Fruit fly (Drosophila melanogaster) whole organism, embryonic: ENCODE results near the gene Gs2.

Source experiments
- Aef1 ChIP-seq: fragments of 200-800 bp; sonication (Bioruptor generic); IDR thresholded peaks from 3 replicates; pipeline ENCODE4 v1.3.6; 2022; ENCODE audit warnings: missing biosample characterization, missing genetic modification characterization
- Atf3 ChIP-seq: fragments of 200-800 bp; sonication (Bioruptor generic); optimal IDR thresholded peaks from 3 replicates; lab custom pipeline; 2016; ENCODE audit warnings: missing biosample characterization, missing genetic modification characterization
- B-H1 ChIP-seq: fragments of 200-800 bp; sonication (Bioruptor generic); IDR thresholded peaks from 3 replicates; pipeline ENCODE4 v1.3.6; 2022; ENCODE audit warnings: missing biosample characterization, missing genetic modification characterization
- B-H2 ChIP-seq: fragments of 200-800 bp; sonication (Bioruptor generic); optimal IDR thresholded peaks from 2 replicates; lab custom pipeline; 2018; ENCODE audit warnings: missing biosample characterization, mild to moderate bottlenecking, missing genetic modification characterization
- CG10654 ChIP-seq: fragments of 200-800 bp; sonication (Bioruptor generic); optimal IDR thresholded peaks from 2 replicates; lab custom pipeline; 2016; ENCODE audit warnings: missing biosample characterization, missing genetic modification characterization
- CG11696 ChIP-seq: fragments of 200-800 bp; sonication (Bioruptor generic); IDR thresholded peaks from 2 replicates; pipeline ENCODE4 v1.3.6; 2022; ENCODE audit warnings: missing biosample characterization, missing genetic modification characterization
- CG13287 ChIP-seq: fragments of 200-800 bp; sonication (Bioruptor generic); IDR thresholded peaks from 2 replicates; pipeline ENCODE4 v1.3.6; 2022; ENCODE audit warnings: missing biosample characterization, missing genetic modification characterization; ENCODE audit not compliant: partially characterized antibody
- CG13424 ChIP-seq: fragments of 200-800 bp; sonication (Bioruptor generic); optimal IDR thresholded peaks from 2 replicates; lab custom pipeline; 2019; ENCODE audit warnings: missing biosample characterization, mild to moderate bottlenecking, missing genetic modification characterization, moderate library complexity
- CG14710 ChIP-seq: fragments of 200-800 bp; sonication (Bioruptor generic); optimal IDR thresholded peaks from 3 replicates; lab custom pipeline; 2019; ENCODE audit warnings: missing biosample characterization, mild to moderate bottlenecking, missing genetic modification characterization, moderate library complexity
- CG1529 ChIP-seq: fragments of 200-800 bp; sonication (Bioruptor generic); optimal IDR thresholded peaks from 3 replicates; lab custom pipeline; 2018; ENCODE audit warnings: missing biosample characterization, missing genetic modification characterization
- CG17328 ChIP-seq: fragments of 200-800 bp; sonication (Bioruptor generic); IDR thresholded peaks from 2 replicates; pipeline ENCODE4 v1.3.6; 2022; ENCODE audit warnings: missing biosample characterization, missing genetic modification characterization
- CG17912 ChIP-seq: fragments of 200-800 bp; sonication (Bioruptor generic); optimal IDR thresholded peaks from 2 replicates; lab custom pipeline; 2018; ENCODE audit warnings: missing biosample characterization, mild to moderate bottlenecking, missing genetic modification characterization
- CG4730 ChIP-seq: fragments of 200-800 bp; sonication (Bioruptor generic); IDR thresholded peaks from 2 replicates; pipeline ENCODE4 v1.3.6; 2022; ENCODE audit warnings: missing biosample characterization, missing genetic modification characterization
- CG7556 ChIP-seq: fragments of 200-800 bp; sonication (Bioruptor generic); optimal IDR thresholded peaks from 2 replicates; lab custom pipeline; 2017; ENCODE audit warnings: missing biosample characterization, mild to moderate bottlenecking, missing genetic modification characterization
- CG8290 ChIP-seq, 3 experiments: fragments of 200-800 bp; sonication (Bioruptor generic); optimal IDR thresholded peaks; 2 replicates each; lab custom pipeline; 2016 to 2019; ENCODE audit warnings: missing biosample characterization in 3 of 3, missing genetic modification characterization in 3 of 3, mild to moderate bottlenecking in 2 of 3, moderate library complexity in 1 of 3
- CG9215 ChIP-seq: fragments of 200-800 bp; sonication (Bioruptor generic); IDR thresholded peaks from 2 replicates; pipeline ENCODE4 v1.3.6; 2022; ENCODE audit warnings: missing biosample characterization, missing genetic modification characterization
- CG9437 ChIP-seq: fragments of 200-800 bp; sonication (Bioruptor generic); optimal IDR thresholded peaks from 2 replicates; lab custom pipeline; 2018; ENCODE audit warnings: missing biosample characterization, mild to moderate bottlenecking, missing genetic modification characterization
- CoRest ChIP-seq: fragments of 200-800 bp; sonication (Bioruptor generic); optimal IDR thresholded peaks from 3 replicates; lab custom pipeline; 2018; ENCODE audit warnings: missing biosample characterization, mild to moderate bottlenecking, missing genetic modification characterization, moderate library complexity
- Dfd ChIP-seq, 2 experiments: fragments of >200 bp; optimal IDR thresholded peaks; 2 replicates each; lab custom pipeline; 2017; ENCODE audit warnings: missing biosample characterization in 2 of 2, missing genetic modification characterization in 2 of 2
- Dp ChIP-seq: fragments of 200-800 bp; sonication (Bioruptor generic); optimal IDR thresholded peaks from 2 replicates; lab custom pipeline; 2018; ENCODE audit warnings: missing biosample characterization, mild to moderate bottlenecking, missing genetic modification characterization, moderate library complexity
- GATAe ChIP-seq: fragments of 200-800 bp; sonication (Bioruptor generic); conservative IDR thresholded peaks from 2 replicates; pipeline ENCODE4 v1.3.6; 2022; ENCODE audit warnings: missing biosample characterization, missing genetic modification characterization
- HHEX ChIP-seq: fragments of 200-800 bp; sonication (Bioruptor generic); optimal IDR thresholded peaks from 3 replicates; lab custom pipeline; 2017; ENCODE audit warnings: missing biosample characterization, mild to moderate bottlenecking, missing genetic modification characterization, missing genetic modification reagents
- Hsf ChIP-seq: fragments of 200-800 bp; sonication (Bioruptor generic); optimal IDR thresholded peaks from 3 replicates; lab custom pipeline; 2016; ENCODE audit warnings: missing biosample characterization, missing genetic modification characterization
- Jarid2 ChIP-seq: fragments of 200-800 bp; sonication (Bioruptor generic); optimal IDR thresholded peaks from 3 replicates; lab custom pipeline; 2017; ENCODE audit warnings: mild to moderate bottlenecking, missing biosample characterization, missing genetic modification reagents, missing genetic modification characterization
- MBD-R2 ChIP-seq: fragments of 200-800 bp; sonication (Bioruptor generic); IDR thresholded peaks from 2 replicates; pipeline ENCODE4 v1.3.6; 2022; ENCODE audit warnings: missing biosample characterization, missing genetic modification characterization
- Optix ChIP-seq: fragments of 200-800 bp; sonication (Bioruptor generic); IDR thresholded peaks from 3 replicates; pipeline ENCODE4 v1.3.6; 2022; ENCODE audit warnings: missing biosample characterization, missing genetic modification characterization
- TFAM ChIP-seq: fragments of 200-800 bp; sonication (Bioruptor generic); optimal IDR thresholded peaks from 2 replicates; lab custom pipeline; 2017; ENCODE audit warnings: missing biosample characterization, missing genetic modification characterization, inconsistent platforms
- aop ChIP-seq: fragments of 200-800 bp; sonication (Bioruptor generic); IDR thresholded peaks from 2 replicates; pipeline ENCODE4 v1.3.6; 2022; ENCODE audit warnings: missing biosample characterization, missing genetic modification characterization
- chinmo ChIP-seq: fragments of 200-800 bp; sonication (Bioruptor generic); IDR thresholded peaks from 4 replicates; pipeline ENCODE4 v1.3.6; 2022; ENCODE audit warnings: missing biosample characterization, missing genetic modification characterization; ENCODE audit not compliant: partially characterized antibody
- crc ChIP-seq: fragments of 200-800 bp; sonication (Bioruptor generic); optimal IDR thresholded peaks from 2 replicates; lab custom pipeline; 2016; ENCODE audit warnings: missing biosample characterization, missing genetic modification characterization
- danr ChIP-seq: fragments of 200-800 bp; sonication (Bioruptor generic); IDR thresholded peaks from 2 replicates; pipeline ENCODE4 v1.3.6; 2022; ENCODE audit warnings: missing biosample characterization, missing genetic modification characterization
- dmrt11E ChIP-seq: fragments of 200-800 bp; sonication (Bioruptor generic); optimal IDR thresholded peaks from 3 replicates; lab custom pipeline; 2018; ENCODE audit warnings: missing biosample characterization, mild to moderate bottlenecking, missing genetic modification characterization, moderate library complexity
- en ChIP-seq: fragments of 200-800 bp; sonication (Bioruptor generic); optimal IDR thresholded peaks from 2 replicates; lab custom pipeline; 2016; ENCODE audit warnings: missing biosample characterization, missing genetic modification characterization
- gcm2 ChIP-seq: fragments of 200-800 bp; sonication (Bioruptor generic); optimal IDR thresholded peaks from 2 replicates; lab custom pipeline; 2016; ENCODE audit warnings: missing biosample characterization, missing genetic modification characterization
- grau ChIP-seq: fragments of 200-800 bp; optimal IDR thresholded peaks from 3 replicates; lab custom pipeline; 2019; ENCODE audit warnings: missing biosample characterization, mild to moderate bottlenecking, missing genetic modification characterization, moderate library complexity
- grn ChIP-seq: fragments of 200-800 bp; sonication (Bioruptor generic); optimal IDR thresholded peaks from 3 replicates; lab custom pipeline; 2017; ENCODE audit warnings: missing biosample characterization, missing genetic modification characterization
- h ChIP-seq: fragments of >200 bp; optimal IDR thresholded peaks from 2 replicates; lab custom pipeline; 2017
- knrl ChIP-seq: fragments of 200-800 bp; sonication (Bioruptor generic); IDR thresholded peaks from 3 replicates; pipeline ENCODE4 v1.3.6; 2022; ENCODE audit warnings: missing biosample characterization, missing genetic modification characterization; ENCODE audit not compliant: partially characterized antibody
- lov ChIP-seq, 2 experiments: fragments of 200-800 bp in 1 of 2; fragments of >200 bp in 1 of 2; sonication (Bioruptor generic) in 1 of 2; IDR thresholded peaks in 1 of 2; optimal IDR thresholded peaks in 1 of 2; 2 replicates in 1 of 2; 3 replicates in 1 of 2; pipeline versions ENCODE4 v1.3.6 to Lab custom; 2017 to 2022; ENCODE audit warnings: missing biosample characterization in 1 of 2, missing genetic modification characterization in 1 of 2
- nom ChIP-seq: fragments of 200-800 bp; sonication (Bioruptor generic); optimal IDR thresholded peaks from 2 replicates; lab custom pipeline; 2017; ENCODE audit warnings: missing biosample characterization, missing genetic modification characterization, mild to moderate bottlenecking, moderate library complexity, missing genetic modification reagents
- run ChIP-seq: fragments of 200-800 bp; sonication (Bioruptor generic); optimal IDR thresholded peaks from 3 replicates; lab custom pipeline; 2018; ENCODE audit warnings: missing biosample characterization, mild to moderate bottlenecking, missing genetic modification characterization
- sens ChIP-seq: fragments of 200-800 bp; sonication (Bioruptor generic); peaks from one replicate; lab custom pipeline; 2016; ENCODE audit warnings: missing biosample characterization, missing genetic modification characterization
- slp2 ChIP-seq: fragments of 200-800 bp; sonication (Bioruptor generic); optimal IDR thresholded peaks from 2 replicates; lab custom pipeline; 2016; ENCODE audit warnings: missing biosample characterization, missing genetic modification characterization
- so ChIP-seq: fragments of 200-800 bp; sonication (Bioruptor generic); IDR thresholded peaks from 3 replicates; pipeline ENCODE4 v1.3.6; 2022; ENCODE audit warnings: missing biosample characterization, missing genetic modification characterization
- tgo ChIP-seq: fragments of 200-800 bp; sonication (Bioruptor generic); IDR thresholded peaks from 3 replicates; pipeline ENCODE4 v1.3.6; 2022; ENCODE audit warnings: missing biosample characterization, missing genetic modification characterization
- toy ChIP-seq: fragments of 200-800 bp; sonication (Bioruptor generic); IDR thresholded peaks from 2 replicates; pipeline ENCODE4 v1.3.6; 2022; ENCODE audit warnings: missing biosample characterization, missing genetic modification characterization
- unc-4 ChIP-seq: fragments of 200-800 bp; sonication (Bioruptor generic); IDR thresholded peaks from 2 replicates; pipeline ENCODE4 v1.3.6; 2022; ENCODE audit warnings: missing biosample characterization, missing genetic modification characterization; ENCODE audit not compliant: partially characterized antibody
- wor ChIP-seq: fragments of 200-800 bp; sonication (Bioruptor generic); IDR thresholded peaks from 2 replicates; pipeline ENCODE4 v1.3.6; 2022; ENCODE audit warnings: missing biosample characterization, missing genetic modification characterization

Gs2 gene

dm6 chrX:11454189-11454882 is 31.7 kb downstream of the Gs2 start, which contains the start of the genes Evi5 and HP5 (continued):
- TF ChIP-seq CG9215, result peak; percentile 77
- TF ChIP-seq lov (optimal IDR thresholded peaks at IDR 0.05; lab: Kevin White, UChicago), result no peak
- no peak for TF ChIP-seq lov (GFP tag; IDR thresholded peaks at IDR 0.05; lab: Robert Waterston, UW)
- peak; percentile 35; the same call in 1 of the 2 replicates for TF ChIP-seq unc-4 (GFP tag; lab: Robert Waterston, UW)
- TF ChIP-seq Atf3, result no peak
- TF ChIP-seq grau, result peak; percentile 56
- peak; percentile 7 for TF ChIP-seq CG10654 (GFP tag; lab: Kevin White, UChicago)
- TF ChIP-seq Dfd (GFP tag; optimal IDR thresholded peaks at IDR 0.05; lab: Kevin White, UChicago), result no peak
- TF ChIP-seq wor (GFP tag; lab: Robert Waterston, UW), result no peak; the same call in 1 of the 2 replicates
- TF ChIP-seq CG9437 (GFP tag; lab: Kevin White, UChicago), result no peak
- TF ChIP-seq chinmo (GFP tag; lab: Robert Waterston, UW), result 0 out of 4 replicates have a peak, but pooled peaks have one; percentile 49
- TF ChIP-seq Hsf, result peak; percentile 55
- TF ChIP-seq grn (GFP tag; lab: Kevin White, UChicago), result peak; percentile 36
- TF ChIP-seq CG13424, result peak; percentile 33
- TF ChIP-seq CG14710 (tag; lab: Kevin White, UChicago), result peak; percentile 57
- no peak for TF ChIP-seq run (tag; lab: Kevin White, UChicago)
- no peak; the same call in 1 of the 2 replicates for TF ChIP-seq toy
- TF ChIP-seq CG11696 (GFP tag; lab: Robert Waterston, UW), result no peak
- TF ChIP-seq CG17328 (GFP tag; lab: Robert Waterston, UW), result peak; percentile 41; the same call in 1 of the 2 replicates
- peak; percentile 66 for TF ChIP-seq Aef1 (GFP tag; lab: Robert Waterston, UW)
- TF ChIP-seq nom (GFP tag; lab: Kevin White, UChicago), result peak; percentile 60
- TF ChIP-seq dmrt11E (tag; lab: Kevin White, UChicago), result no peak
- no peak; the same call in 2 of the 3 replicates for TF ChIP-seq so
- no peak for TF ChIP-seq HHEX (GFP tag; lab: Kevin White, UChicago)
- peak; percentile 41 for TF ChIP-seq Dp (GFP tag; lab: Kevin White, UChicago)
- no peak for TF ChIP-seq en (GFP tag; lab: Kevin White, UChicago)
- no peak for TF ChIP-seq Optix (GFP tag; lab: Robert Waterston, UW)
- TF ChIP-seq CG13287 (GFP tag; lab: Robert Waterston, UW), result peak; percentile 57; the same call in 1 of the 2 replicates
- no peak for TF ChIP-seq CG17912 (GFP tag; lab: Kevin White, UChicago)
- TF ChIP-seq slp2 (GFP tag; lab: Kevin White, UChicago), result peak; percentile 27
- TF ChIP-seq tgo (GFP tag; lab: Robert Waterston, UW), result peak; percentile 64
- TF ChIP-seq TFAM (GFP tag; lab: Kevin White, UChicago), result no peak
- peak; percentile 61; the same call in 1 of the 2 replicates for TF ChIP-seq CG4730
- peak; percentile 59 for TF ChIP-seq knrl (GFP tag; lab: Robert Waterston, UW)
- TF ChIP-seq CG8290 (GFP tag; optimal IDR thresholded peaks at IDR 0.05; lab: Kevin White, UChicago), result peak; percentile 23
- TF ChIP-seq CG8290 (tag; optimal IDR thresholded peaks at IDR 0.05; lab: Kevin White, UChicago), result peak in 1 of 2 experiments; percentile 51
- 0 out of 2 replicates have a peak, but pooled peaks have one; percentile 9 for TF ChIP-seq aop (GFP tag; lab: Robert Waterston, UW)
- peak; percentile 87 for TF ChIP-seq sens (GFP tag; lab: Kevin White, UChicago)
- peak; percentile 9; the same call in 1 of the 2 replicates for TF ChIP-seq danr (GFP tag; lab: Robert Waterston, UW)
- peak; percentile 34 for TF ChIP-seq crc (GFP tag; lab: Kevin White, UChicago)
- no peak for TF ChIP-seq B-H2 (GFP tag; lab: Kevin White, UChicago)
- peak; percentile 40; the same call in 1 of the 3 replicates for TF ChIP-seq B-H1 (GFP tag; lab: Robert Waterston, UW)
- no peak for TF ChIP-seq CG7556 (GFP tag; lab: Kevin White, UChicago)
- peak; percentile 24; the same call in 1 of the 2 replicates for TF ChIP-seq GATAe (GFP tag; lab: Robert Waterston, UW)
- peak; percentile 6; the same call in 1 of the 2 replicates for TF ChIP-seq MBD-R2 (GFP tag; lab: Robert Waterston, UW)
- no peak for TF ChIP-seq CG1529 (GFP tag; lab: Kevin White, UChicago)
- no peak for TF ChIP-seq h (lab: Kevin White, UChicago)
- peak; percentile 63 for TF ChIP-seq Jarid2 (GFP tag; lab: Kevin White, UChicago)
- peak; percentile 67 for TF ChIP-seq CoRest (tag; lab: Kevin White, UChicago)
- no peak for TF ChIP-seq gcm2 (GFP tag; lab: Kevin White, UChicago)
